Worm (Caenorhabditis elegans) whole organism, early embryonic: ENCODE data around the gene F08G12.11.

Experiments used
- B0310.2 ChIP-seq: sonication (generic microtip); optimal IDR thresholded peaks from 2 replicates; lab custom pipeline; 2016; ENCODE audit warnings: mild to moderate bottlenecking, missing genetic modification characterization, missing compliant biosample characterization
- F13C5.2 ChIP-seq: sonication (generic microtip); optimal IDR thresholded peaks from 2 replicates; lab custom pipeline; 2017; ENCODE audit warnings: mild to moderate bottlenecking, missing genetic modification characterization, inconsistent platforms, missing compliant biosample characterization
- aly-1 ChIP-seq: sonication (generic microtip); optimal IDR thresholded peaks from 2 replicates; lab custom pipeline; 2016; ENCODE audit warnings: missing genetic modification characterization, missing compliant biosample characterization
- ama-1 ChIP-seq: fragments of 150-350 bp; optimal IDR thresholded peaks from 2 replicates; lab custom pipeline; 2014
- ceh-13 ChIP-seq: fragments of 200-800 bp; sonication (Bioruptor generic); optimal IDR thresholded peaks from 2 replicates; lab custom pipeline; 2018; ENCODE audit warnings: mild to moderate bottlenecking, missing genetic modification characterization, missing compliant biosample characterization
- ceh-36 ChIP-seq: sonication (generic microtip); optimal IDR thresholded peaks from 2 replicates; lab custom pipeline; 2016; ENCODE audit warnings: missing genetic modification characterization, inconsistent platforms, missing compliant biosample characterization
- ets-7 ChIP-seq: sonication (generic microtip); optimal IDR thresholded peaks from 2 replicates; lab custom pipeline; 2016; ENCODE audit warnings: missing genotype, missing genetic modification characterization, missing compliant biosample characterization
- flt-1 ChIP-seq: fragments of 200-800 bp; sonication (Bioruptor generic); IDR thresholded peaks from 2 replicates; pipeline ENCODE4 v1.3.6; 2022; ENCODE audit warnings: missing genetic modification characterization, missing compliant biosample characterization
- hmbx-1 ChIP-seq: sonication (generic microtip); optimal IDR thresholded peaks from 2 replicates; lab custom pipeline; 2016; ENCODE audit warnings: mild to moderate bottlenecking, missing genetic modification characterization, missing compliant biosample characterization
- hmg-4 ChIP-seq: fragments of 200-800 bp; sonication (Bioruptor generic); optimal IDR thresholded peaks from 2 replicates; lab custom pipeline; 2018; ENCODE audit warnings: mild to moderate bottlenecking, missing genetic modification characterization, missing compliant biosample characterization
- hnd-1 ChIP-seq: sonication (generic microtip); optimal IDR thresholded peaks from 2 replicates; lab custom pipeline; 2016; ENCODE audit warnings: missing genetic modification characterization, missing compliant biosample characterization
- pes-1 ChIP-seq: fragments of 200-800 bp; sonication (Bioruptor generic); IDR thresholded peaks from 2 replicates; pipeline ENCODE4 v1.3.6; 2022; ENCODE audit warnings: missing genetic modification reagents, missing genetic modification characterization, missing compliant biosample characterization
- scrt-1 ChIP-seq: fragments of 200-800 bp; sonication (Bioruptor generic); IDR thresholded peaks from 2 replicates; pipeline ENCODE4 v1.3.6; 2022; ENCODE audit warnings: missing genetic modification characterization, missing compliant biosample characterization
- sea-1 ChIP-seq: fragments of 200-800 bp; sonication (Bioruptor generic); conservative IDR thresholded peaks from 2 replicates; pipeline ENCODE4 v1.3.6; 2022; ENCODE audit warnings: missing genetic modification characterization, missing compliant biosample characterization
- tbx-11 ChIP-seq: fragments of 200-800 bp; sonication (Bioruptor generic); IDR thresholded peaks from 2 replicates; pipeline ENCODE4 v1.3.6; 2022; ENCODE audit warnings: missing genetic modification characterization, missing compliant biosample characterization
- tbx-37 ChIP-seq: fragments of 200-800 bp; sonication (Bioruptor generic); conservative IDR thresholded peaks from 2 replicates; pipeline ENCODE4 v1.3.6; 2022; ENCODE audit warnings: missing genetic modification reagents, missing genetic modification characterization, missing compliant biosample characterization
- tra-4 ChIP-seq: sonication (generic microtip); optimal IDR thresholded peaks from 2 replicates; lab custom pipeline; 2017; ENCODE audit warnings: missing genetic modification characterization, missing compliant biosample characterization

F08G12.11 gene

ce11 chrX:11326827-11327226 lies 11.5 kb upstream of the F08G12.11 start, which contains the start of gene ZK455.5:
Gene ZK455.5 (minus strand): TSS chrX:11326927.
- TF ChIP-seq hnd-1 (tag; lab: Kevin White, UChicago) (no peak), tbx-37 (GFP tag; lab: Robert Waterston, UW) (no peak), tbx-11 (GFP tag; lab: Robert Waterston, UW) (no peak), flt-1 (no peak), ceh-13 (GFP tag; lab: Kevin White, UChicago) (no peak), pes-1 (GFP tag; lab: Robert Waterston, UW) (no peak), ama-1 (lab: Kevin White, UChicago) (no peak), tra-4 (tag; lab: Kevin White, UChicago) (no peak), hmbx-1 (tag; lab: Kevin White, UChicago) (no peak), B0310.2 (tag; lab: Kevin White, UChicago) (no peak), aly-1 (tag; lab: Kevin White, UChicago) (no peak), hmg-4 (GFP tag; lab: Kevin White, UChicago) (no peak), F13C5.2 (no peak), ceh-36 (tag; lab: Kevin White, UChicago) (no peak), sea-1 (GFP tag; lab: Robert Waterston, UW) (no peak), scrt-1 (GFP tag; lab: Robert Waterston, UW) (no peak)

ce11 chrX:11324240-11324639 lies 8.9 kb upstream of the F08G12.11 start, which contains the start of gene asm-2:
Gene asm-2 (minus strand): TSS chrX:11324251.
- TF ChIP-seq ceh-36 (tag; lab: Kevin White, UChicago) (no peak), tbx-11 (GFP tag; lab: Robert Waterston, UW) (no peak), ets-7 (tag; lab: Kevin White, UChicago) (no peak), tbx-37 (GFP tag; lab: Robert Waterston, UW) (no peak), ama-1 (lab: Kevin White, UChicago) (no peak), flt-1 (no peak), ceh-13 (GFP tag; lab: Kevin White, UChicago) (no peak), sea-1 (GFP tag; lab: Robert Waterston, UW) (no peak), hmbx-1 (tag; lab: Kevin White, UChicago) (no peak), aly-1 (tag; lab: Kevin White, UChicago) (no peak)

- TF ChIP-seq B0310.2 (tag; lab: Kevin White, UChicago) (no peak), scrt-1 (GFP tag; lab: Robert Waterston, UW) (no peak), ets-7 (tag; lab: Kevin White, UChicago) (no peak), ceh-13 (GFP tag; lab: Kevin White, UChicago) (no peak), sea-1 (GFP tag; lab: Robert Waterston, UW) (no peak), aly-1 (tag; lab: Kevin White, UChicago) (no peak), ama-1 (lab: Kevin White, UChicago) (no peak), pes-1 (GFP tag; lab: Robert Waterston, UW) (no peak), flt-1 (no peak), tbx-11 (GFP tag; lab: Robert Waterston, UW) (no peak), hnd-1 (tag; lab: Kevin White, UChicago) (no peak), hmbx-1 (tag; lab: Kevin White, UChicago) (no peak), tra-4 (tag; lab: Kevin White, UChicago) (no peak), ceh-36 (tag; lab: Kevin White, UChicago) (no peak), hmg-4 (GFP tag; lab: Kevin White, UChicago) (no peak), F13C5.2 (no peak), tbx-37 (GFP tag; lab: Robert Waterston, UW) (no peak)
Observed at ce11 chrX:11323225-11323624, 7.9 kb upstream of the F08G12.11 start.

ce11 chrX:11317939-11318338 lies 2.6 kb upstream of the F08G12.11 start, which contains the start of gene hizr-1:
Gene hizr-1 (plus strand): TSS chrX:11318278.
- TF ChIP-seq pes-1 (GFP tag; lab: Robert Waterston, UW) = no peak
- TF ChIP-seq tbx-11 (GFP tag; lab: Robert Waterston, UW) = no peak
- no peak for TF ChIP-seq scrt-1 (GFP tag; lab: Robert Waterston, UW)
- no peak for TF ChIP-seq hmg-4 (GFP tag; lab: Kevin White, UChicago)
- TF ChIP-seq B0310.2 (tag; lab: Kevin White, UChicago) = no peak
- no peak for TF ChIP-seq tra-4 (tag; lab: Kevin White, UChicago)
- TF ChIP-seq flt-1 = no peak
- no peak for TF ChIP-seq sea-1 (GFP tag; lab: Robert Waterston, UW)
- no peak for TF ChIP-seq ama-1 (lab: Kevin White, UChicago)
- no peak for TF ChIP-seq F13C5.2
- TF ChIP-seq hnd-1 (tag; lab: Kevin White, UChicago) = no peak
- no peak for TF ChIP-seq ceh-36 (tag; lab: Kevin White, UChicago)
- TF ChIP-seq tbx-37 (GFP tag; lab: Robert Waterston, UW) = no peak
- TF ChIP-seq ets-7 (tag; lab: Kevin White, UChicago) = no peak
- no peak for TF ChIP-seq aly-1 (tag; lab: Kevin White, UChicago)
- no peak for TF ChIP-seq ceh-13 (GFP tag; lab: Kevin White, UChicago)
- no peak for TF ChIP-seq hmbx-1 (tag; lab: Kevin White, UChicago)

- no peak for TF ChIP-seq tbx-11 (GFP tag; lab: Robert Waterston, UW)
- TF ChIP-seq ets-7 (tag; lab: Kevin White, UChicago) = no peak
- no peak for TF ChIP-seq flt-1
- TF ChIP-seq tra-4 (tag; lab: Kevin White, UChicago) = no peak
Observed at ce11 chrX:11316750-11317149, 1.4 kb upstream of the F08G12.11 start, which contains the start of gene nlp-57. Gene nlp-57 (plus strand): TSS chrX:11317050.

ce11 chrX:11310285-11310838 lies 5.0 kb downstream of the F08G12.11 start, which contains the start of gene F08G12.5:
Gene F08G12.5 (minus strand): TSS chrX:11310285.
- TF ChIP-seq B0310.2 (tag; lab: Kevin White, UChicago) = no peak
- no peak for TF ChIP-seq hnd-1 (tag; lab: Kevin White, UChicago)
- no peak for TF ChIP-seq hmbx-1 (tag; lab: Kevin White, UChicago)
- no peak for TF ChIP-seq aly-1 (tag; lab: Kevin White, UChicago)
- TF ChIP-seq tra-4 (tag; lab: Kevin White, UChicago) = no peak
- no peak for TF ChIP-seq F13C5.2
- no peak for TF ChIP-seq hmg-4 (GFP tag; lab: Kevin White, UChicago)
